Fruit fly (Drosophila melanogaster) whole organism, wandering third instar larva: ENCODE data around the gene Dad.

Source experiments
- CG32264 ChIP-seq: fragments of 200-800 bp; sonication (Bioruptor generic); optimal IDR thresholded peaks from 2 replicates; lab custom pipeline; 2016; ENCODE audit warnings: missing biosample characterization, missing genetic modification characterization
- CG9705 ChIP-seq: fragments of 200-800 bp; sonication (Bioruptor generic); optimal IDR thresholded peaks from 2 replicates; lab custom pipeline; 2018; ENCODE audit warnings: missing biosample characterization, mild to moderate bottlenecking, missing genetic modification characterization
- CrebA ChIP-seq: fragments of 200-800 bp; sonication (Bioruptor generic); optimal IDR thresholded peaks from 2 replicates; lab custom pipeline; 2016; ENCODE audit warnings: missing biosample characterization, mild to moderate bottlenecking, missing genetic modification characterization, borderline replicate concordance
- Dif ChIP-seq: fragments of 200-275, 200-300 bp; sonication (Bioruptor generic); optimal IDR thresholded peaks from 2 replicates; lab custom pipeline; 2018; ENCODE audit warnings: missing biosample characterization, missing genetic modification characterization; ENCODE audit not compliant: partially characterized antibody
- HLH106 ChIP-seq: fragments of 200-800 bp; optimal IDR thresholded peaks from 3 replicates; lab custom pipeline; 2019; ENCODE audit warnings: missing biosample characterization, mild to moderate bottlenecking, missing genetic modification characterization, moderate library complexity
- Hnf4 ChIP-seq: fragments of 200-800 bp; sonication (Bioruptor generic); optimal IDR thresholded peaks from 2 replicates; lab custom pipeline; 2016; ENCODE audit warnings: missing biosample characterization, mild to moderate bottlenecking, missing genetic modification characterization
- Hr78 ChIP-seq: fragments of >200 bp; optimal IDR thresholded peaks from 2 replicates; lab custom pipeline; 2017; ENCODE audit warnings: missing biosample characterization, missing genetic modification characterization
- Hr83 ChIP-seq: fragments of 200-300 bp; sonication (Bioruptor generic); optimal IDR thresholded peaks from 2 replicates; lab custom pipeline; 2016; ENCODE audit warnings: missing biosample characterization, mild to moderate bottlenecking, missing genetic modification characterization, moderate library complexity; ENCODE audit not compliant: poor library complexity, severe bottlenecking
- Jra ChIP-seq: sonication (Bioruptor generic); optimal IDR thresholded peaks from 2 replicates; lab custom pipeline; 2016; ENCODE audit warnings: missing biosample characterization, missing genetic modification characterization
- Mio ChIP-seq: sonication (Bioruptor generic); optimal IDR thresholded peaks from 2 replicates; lab custom pipeline; 2016; ENCODE audit warnings: missing biosample characterization, missing genetic modification characterization
- OdsH ChIP-seq: fragments of 200-800 bp; sonication (Bioruptor generic); optimal IDR thresholded peaks from 2 replicates; lab custom pipeline; 2016; ENCODE audit warnings: missing biosample characterization, mild to moderate bottlenecking, missing genetic modification characterization
- Rel ChIP-seq, 2 experiments: fragments of 200-800 bp; sonication (Bioruptor generic) in 1 of 2; optimal IDR thresholded peaks; 2 replicates in 1 of 2; 3 replicates in 1 of 2; lab custom pipeline; 2016 to 2019; ENCODE audit warnings: mild to moderate bottlenecking in 2 of 2, missing biosample characterization in 2 of 2, missing genetic modification characterization in 2 of 2, moderate library complexity in 1 of 2
- Sp1 ChIP-seq: fragments of 200-800 bp; sonication (Bioruptor generic); optimal IDR thresholded peaks from 3 replicates; lab custom pipeline; 2019; ENCODE audit warnings: missing biosample characterization, mild to moderate bottlenecking, missing genetic modification characterization, moderate library complexity
- br ChIP-seq: fragments of 200-800 bp; sonication (Bioruptor generic); optimal IDR thresholded peaks from 2 replicates; lab custom pipeline; 2016; ENCODE audit warnings: missing biosample characterization, missing genetic modification characterization
- dl ChIP-seq, 2 experiments: fragments of 175-275, 200-275 bp in 1 of 2; fragments of 200-275 bp in 1 of 2; sonication (Bioruptor generic); optimal IDR thresholded peaks; lab custom pipeline; 2018; ENCODE audit warnings: mild to moderate bottlenecking in 2 of 2, missing biosample characterization in 2 of 2, missing genetic modification characterization in 2 of 2, moderate library complexity in 2 of 2; ENCODE audit not compliant: partially characterized antibody in 2 of 2, insufficient read depth in 1 of 2
- dmrt93B ChIP-seq: fragments of 200-800 bp; sonication (Bioruptor generic); optimal IDR thresholded peaks from 2 replicates; lab custom pipeline; 2018; ENCODE audit warnings: missing biosample characterization, mild to moderate bottlenecking, missing genetic modification characterization
- dsf ChIP-seq: sonication (Bioruptor generic); optimal IDR thresholded peaks from 2 replicates; lab custom pipeline; 2016; ENCODE audit warnings: missing biosample characterization, missing genetic modification characterization, borderline replicate concordance
- ey ChIP-seq: fragments of 200-800 bp; sonication (Bioruptor generic); optimal IDR thresholded peaks from 2 replicates; lab custom pipeline; 2016; ENCODE audit warnings: missing biosample characterization, missing genetic modification characterization
- foxo ChIP-seq, 2 experiments: fragments of 200-800 bp; sonication (Bioruptor generic); optimal IDR thresholded peaks; 2 replicates in 1 of 2; 3 replicates in 1 of 2; lab custom pipeline; 2016 to 2017; ENCODE audit warnings: missing biosample characterization in 2 of 2, missing genetic modification characterization in 2 of 2
- fru ChIP-seq: fragments of 200-800 bp; sonication (Bioruptor generic); optimal IDR thresholded peaks from 3 replicates; lab custom pipeline; 2016; ENCODE audit warnings: missing biosample characterization, mild to moderate bottlenecking, missing genetic modification characterization
- h ChIP-seq: fragments of 200-800 bp; sonication (Bioruptor generic); optimal IDR thresholded peaks from 3 replicates; lab custom pipeline; 2016; ENCODE audit warnings: missing biosample characterization, mild to moderate bottlenecking, missing genetic modification characterization
- jim ChIP-seq: fragments of 175-275, 200-325 bp; sonication (Bioruptor generic); optimal IDR thresholded peaks from 2 replicates; lab custom pipeline; 2016; ENCODE audit warnings: missing biosample characterization, mild to moderate bottlenecking, missing genetic modification characterization
- lola ChIP-seq: fragments of >200 bp; optimal IDR thresholded peaks from 2 replicates; lab custom pipeline; 2017; ENCODE audit warnings: missing biosample characterization, missing genetic modification characterization
- pan ChIP-seq: fragments of >200 bp; optimal IDR thresholded peaks from 2 replicates; lab custom pipeline; 2017
- rgr ChIP-seq: fragments of 200-800 bp; sonication (Bioruptor generic); optimal IDR thresholded peaks from 3 replicates; lab custom pipeline; 2016; ENCODE audit warnings: missing biosample characterization, mild to moderate bottlenecking, missing genetic modification characterization
- sage ChIP-seq: fragments of 200-800 bp; sonication (Bioruptor generic); optimal IDR thresholded peaks from 2 replicates; lab custom pipeline; 2016; ENCODE audit warnings: missing biosample characterization, mild to moderate bottlenecking, missing genetic modification characterization
- sv ChIP-seq: fragments of 200-800 bp; sonication (Bioruptor generic); optimal IDR thresholded peaks from 3 replicates; lab custom pipeline; 2016; ENCODE audit warnings: missing biosample characterization, missing genetic modification characterization
- usp ChIP-seq: fragments of >200 bp; optimal IDR thresholded peaks from 2 replicates; lab custom pipeline; 2017; ENCODE audit warnings: missing biosample characterization, missing genetic modification characterization
- woc ChIP-seq: sonication (Bioruptor generic); optimal IDR thresholded peaks from 2 replicates; lab custom pipeline; 2016; ENCODE audit warnings: missing biosample characterization, mild to moderate bottlenecking, missing genetic modification characterization

Gene Dad

dm6 chr3R:17018902-17019527 is 34.8 kb upstream of the Dad start:
- TF ChIP-seq CG9705 (GFP tag; lab: Kevin White, UChicago), result no peak
- no peak for TF ChIP-seq dsf (GFP tag; lab: Kevin White, UChicago)
- no peak for TF ChIP-seq OdsH (GFP tag; lab: Kevin White, UChicago)
- no peak for TF ChIP-seq usp (GFP tag; lab: Kevin White, UChicago)
- no peak for TF ChIP-seq Rel (GFP tag; optimal IDR thresholded peaks at IDR 0.05; lab: Kevin White, UChicago)
- TF ChIP-seq Rel (tag; optimal IDR thresholded peaks at IDR 0.05; lab: Kevin White, UChicago), result peak; percentile 39
- no peak for TF ChIP-seq jim (GFP tag; lab: Kevin White, UChicago)

DNA sequence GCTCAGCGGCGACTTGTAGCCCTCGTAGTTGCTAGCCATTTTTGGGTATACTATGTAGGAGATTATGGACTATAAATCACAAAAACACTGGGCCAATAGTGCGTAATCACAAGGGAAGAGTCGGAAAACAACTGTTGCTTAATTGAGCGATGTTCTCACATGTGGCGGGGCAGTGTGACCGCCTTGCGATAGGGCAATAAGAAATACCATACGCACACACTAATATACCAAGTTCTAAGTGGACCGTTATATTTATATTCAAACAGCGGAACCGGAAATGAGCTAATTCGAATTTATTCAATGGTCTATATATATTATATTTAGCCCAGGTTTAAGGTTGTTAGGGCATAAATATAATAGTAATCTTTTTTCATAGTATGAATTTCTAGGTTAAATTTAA is 32.9 kb upstream of the Dad start, which contains the start of gene Adsl:
Gene Adsl (minus strand): TSS at position 165 of the 400 bp plus-strand sequence.
- TF ChIP-seq HLH106 (tag; lab: Kevin White, UChicago) (peak; percentile 54), OdsH (GFP tag; lab: Kevin White, UChicago) (peak; percentile 53), h (GFP tag; lab: Kevin White, UChicago) (peak; percentile 57), Hr83 (GFP tag; lab: Kevin White, UChicago) (peak; percentile 46), foxo (GFP tag; optimal IDR thresholded peaks at IDR 0.05; lab: Kevin White, UChicago) (peak in 1 of 2 experiments; percentile 37), sage (peak; percentile 34), sv (GFP tag; lab: Kevin White, UChicago) (peak; percentile 15), dl (GFP tag; optimal IDR thresholded peaks at IDR 0.05; lab: Kevin White, UChicago; ENCODE audit: insufficient read depth in 1 of 2, partially characterized antibody in 2 of 2) (no peak), Sp1 (GFP tag; lab: Kevin White, UChicago) (peak; percentile 66), lola (GFP tag; lab: Kevin White, UChicago) (no peak), br (GFP tag; lab: Kevin White, UChicago) (peak; percentile 29), Hnf4 (GFP tag; lab: Kevin White, UChicago) (peak; percentile 38), dmrt93B (peak; percentile 63), CrebA (GFP tag; lab: Kevin White, UChicago) (peak; percentile 32), CG9705 (GFP tag; lab: Kevin White, UChicago) (peak; percentile 65), pan (lab: Kevin White, UChicago) (no peak)

dm6 chr3R:17028393-17028792 is 25.4 kb upstream of the Dad start, which contains the start of gene CG5225:
Gene CG5225, plus strand, starts transcription at chr3R:17028693.
- TF ChIP-seq rgr (GFP tag; lab: Kevin White, UChicago), result no peak
- no peak for TF ChIP-seq ey (GFP tag; lab: Kevin White, UChicago)
- TF ChIP-seq Mio (GFP tag; lab: Kevin White, UChicago), result no peak
- no peak for TF ChIP-seq lola (GFP tag; lab: Kevin White, UChicago)
- TF ChIP-seq Rel (GFP tag; optimal IDR thresholded peaks at IDR 0.05; lab: Kevin White, UChicago), result no peak
- no peak for TF ChIP-seq Rel (tag; optimal IDR thresholded peaks at IDR 0.05; lab: Kevin White, UChicago)
- no peak for TF ChIP-seq sv (GFP tag; lab: Kevin White, UChicago)
- no peak for TF ChIP-seq Hr78 (GFP tag; lab: Kevin White, UChicago)
- TF ChIP-seq Dif (GFP tag; lab: Kevin White, UChicago), result no peak
- TF ChIP-seq woc (GFP tag; lab: Kevin White, UChicago), result no peak
- TF ChIP-seq CG32264 (GFP tag; lab: Kevin White, UChicago), result no peak
- TF ChIP-seq fru (GFP tag; lab: Kevin White, UChicago), result no peak
- no peak for TF ChIP-seq CrebA (GFP tag; lab: Kevin White, UChicago)

dm6 chr3R:17029796-17030195 is 24.0 kb upstream of the Dad start:
- TF ChIP-seq woc (GFP tag; lab: Kevin White, UChicago), result no peak
- no peak for TF ChIP-seq dsf (GFP tag; lab: Kevin White, UChicago)
- no peak for TF ChIP-seq Mio (GFP tag; lab: Kevin White, UChicago)
- no peak for TF ChIP-seq Jra (GFP tag; lab: Kevin White, UChicago)
- no peak for TF ChIP-seq fru (GFP tag; lab: Kevin White, UChicago)
- no peak for TF ChIP-seq Hr78 (GFP tag; lab: Kevin White, UChicago)
- no peak for TF ChIP-seq foxo (GFP tag; optimal IDR thresholded peaks at IDR 0.05; lab: Kevin White, UChicago)
- TF ChIP-seq Sp1 (GFP tag; lab: Kevin White, UChicago), result no peak
- TF ChIP-seq CrebA (GFP tag; lab: Kevin White, UChicago), result no peak
- no peak for TF ChIP-seq Rel (GFP tag; optimal IDR thresholded peaks at IDR 0.05; lab: Kevin White, UChicago)
- no peak for TF ChIP-seq Rel (tag; optimal IDR thresholded peaks at IDR 0.05; lab: Kevin White, UChicago)
- no peak for TF ChIP-seq lola (GFP tag; lab: Kevin White, UChicago)
